Worm (Caenorhabditis elegans) whole organism, L1 larva: ENCODE measurements around the gene Y46B2A.3.
"Not testable (repeated sequence)": the region's sequence is repeated elsewhere in the genome, so short reads cannot be mapped to it uniquely, and the experiment has no call there.

Source experiments
- F16B12.6 ChIP-seq: fragments of 150-350 bp; optimal IDR thresholded peaks from 2 replicates; lab custom pipeline; 2014; ENCODE audit warnings: missing biosample characterization, missing genetic modification characterization
- alr-1 ChIP-seq: fragments of 200-800 bp; sonication (Bioruptor generic); optimal IDR thresholded peaks from 2 replicates; lab custom pipeline; 2018; ENCODE audit warnings: borderline replicate concordance, mild to moderate bottlenecking, missing genetic modification characterization, missing compliant biosample characterization
- ces-1 ChIP-seq: fragments of 150-350 bp; optimal IDR thresholded peaks from 2 replicates; lab custom pipeline; 2014; ENCODE audit warnings: missing biosample characterization, missing genetic modification reagents, missing genetic modification characterization
- elt-2 ChIP-seq: sonication (generic microtip); optimal IDR thresholded peaks from 2 replicates; lab custom pipeline; 2016; ENCODE audit warnings: missing genetic modification characterization, mild to moderate bottlenecking, inconsistent platforms, missing compliant biosample characterization, missing genetic modification reagents
- elt-3 ChIP-seq, 6 experiments: fragments of 150-350 bp in 1 of 6; sonication (generic microtip); optimal IDR thresholded peaks; 2 replicates each; lab custom pipeline; 2017 to 2018; ENCODE audit warnings: missing biosample characterization in 6 of 6, missing genetic modification characterization in 6 of 6, inconsistent platforms in 1 of 6
- sox-4 ChIP-seq: sonication (generic microtip); optimal IDR thresholded peaks from 2 replicates; lab custom pipeline; 2016; ENCODE audit warnings: missing genetic modification characterization, missing compliant biosample characterization
- unc-62 ChIP-seq: fragments of 150-350 bp; optimal IDR thresholded peaks from 2 replicates; lab custom pipeline; 2014; ENCODE audit warnings: missing biosample characterization, missing genetic modification reagents, missing genetic modification characterization

DNA sequence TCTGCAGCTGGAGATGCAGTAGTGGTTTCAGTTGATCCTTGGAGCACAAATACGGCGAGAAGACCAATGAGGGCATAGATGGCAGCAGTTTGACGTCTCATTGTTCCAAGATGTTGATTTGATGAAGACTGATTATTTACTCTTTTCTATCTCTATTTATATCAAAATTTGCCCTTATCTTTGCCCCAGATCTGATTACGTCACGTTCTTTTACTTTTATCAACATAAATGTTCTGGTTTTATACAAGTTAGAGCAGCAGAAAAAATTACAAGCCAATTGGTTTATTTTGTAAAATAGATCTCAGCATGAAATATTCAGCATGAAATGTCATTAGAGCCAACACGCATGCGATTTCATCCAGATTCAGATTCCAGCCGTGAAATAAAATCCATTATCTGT lies 44.0 kb downstream of the Y46B2A.3 start, which contains the start of gene msrp-4:
- TF ChIP-seq elt-3 (tag; optimal IDR thresholded peaks at IDR 0.05; lab: Kevin White, UChicago); sox-4 (tag; lab: Kevin White, UChicago); ces-1 (GFP tag; lab: Kevin White, UChicago); unc-62 (GFP tag; lab: Kevin White, UChicago); alr-1 (tag; lab: Kevin White, UChicago); F16B12.6 (tag; lab: Kevin White, UChicago); elt-2 (tag; lab: Kevin White, UChicago): not testable (repeated sequence)
